Worm (Caenorhabditis elegans): ENCODE data around the gene C41G6.12.

DNA sequence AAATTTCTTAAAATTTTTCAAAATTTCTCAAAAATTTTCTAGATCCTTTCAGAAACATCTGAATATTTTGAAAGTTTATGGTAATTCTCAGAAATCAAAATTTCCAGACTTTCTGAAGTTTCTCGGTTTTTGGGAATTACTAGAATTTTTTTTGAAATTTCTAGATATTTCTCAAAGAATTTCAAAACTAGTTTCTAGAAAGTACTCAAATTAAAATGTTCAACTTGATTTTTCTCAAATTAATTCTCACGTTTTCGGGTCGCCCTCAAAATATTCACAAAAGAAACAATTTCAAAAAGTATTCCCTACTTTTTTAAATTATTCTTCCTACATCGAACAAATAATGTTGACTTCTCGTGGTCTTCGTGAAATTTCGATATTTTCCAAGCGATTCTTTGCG, 27.8 kb downstream of the C41G6.12 start, which contains the start of gene T09F5.10:
- TF ChIP-seq mdl-1 (tag; optimal IDR thresholded peaks at IDR 0.05) (no peak), skn-1 (tag; optimal IDR thresholded peaks at IDR 0.05) (no peak), egl-27 (tag; optimal IDR thresholded peaks at IDR 0.05) (no peak), fkh-8 (tag; optimal IDR thresholded peaks at IDR 0.05) (no peak), C34B4.2 (tag; optimal IDR thresholded peaks at IDR 0.05) (no peak), sptf-1 (tag; optimal IDR thresholded peaks at IDR 0.05) (no peak)

Measured in whole organism, L1 larva.